Fruit fly (Drosophila melanogaster) whole organism: ENCODE measurements around the gene goe.

Experiments
- CG8478 ChIP-seq: fragments of >200 bp; optimal IDR thresholded peaks from 2 replicates; lab custom pipeline; 2018; ENCODE audit warnings: inconsistent platforms
- Dll ChIP-seq: fragments of >200 bp; optimal IDR thresholded peaks from 2 replicates; lab custom pipeline; 2017
- EcR ChIP-seq, 2 experiments: fragments of >200 bp; optimal IDR thresholded peaks; 2 replicates each; lab custom pipeline; 2017; ENCODE audit warnings: missing biosample characterization in 2 of 2, missing genetic modification characterization in 2 of 2, missing genetic modification reagents in 2 of 2
- pan ChIP-seq: fragments of >200 bp; optimal IDR thresholded peaks from 2 replicates; lab custom pipeline; 2017
- psq ChIP-seq: fragments of >200 bp; optimal IDR thresholded peaks from 2 replicates; lab custom pipeline; 2017
- usp ChIP-seq: fragments of >200 bp; optimal IDR thresholded peaks from 2 replicates; lab custom pipeline; 2017; ENCODE audit warnings: missing biosample characterization, missing genetic modification characterization, mixed read lengths

goe gene

DNA sequence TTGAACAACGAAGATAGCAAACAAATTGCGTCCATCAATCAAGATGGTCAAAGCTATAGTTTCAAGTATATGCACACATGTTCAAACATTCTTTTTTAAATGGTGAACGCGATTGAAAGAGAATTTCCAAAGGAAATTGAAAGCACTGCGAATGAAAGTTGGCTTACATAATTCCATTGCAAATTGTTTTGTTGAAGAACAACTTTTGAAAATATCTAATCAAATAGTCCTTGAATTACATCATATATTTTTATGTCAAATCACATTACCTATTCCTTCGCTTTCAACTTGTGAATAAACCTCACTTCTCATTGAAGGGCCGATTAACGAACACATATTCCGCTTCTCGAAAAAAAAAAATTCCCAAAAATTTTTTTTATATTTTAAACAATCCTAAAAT, 11.1 kb downstream of the goe start, which contains the start of gene CG32568:
Gene CG32568, plus strand, starts transcription at position 301 of the 400 bp plus-strand sequence.
- TF ChIP-seq usp (GFP tag; lab: Kevin White, UChicago): no peak
- TF ChIP-seq pan: no peak
- TF ChIP-seq EcR (GFP tag; optimal IDR thresholded peaks at IDR 0.05; lab: Kevin White, UChicago): no peak
- no peak for TF ChIP-seq Dll (lab: Kevin White, UChicago)
- TF ChIP-seq psq (lab: Kevin White, UChicago): no peak
- no peak for TF ChIP-seq CG8478 (lab: Kevin White, UChicago)

DNA sequence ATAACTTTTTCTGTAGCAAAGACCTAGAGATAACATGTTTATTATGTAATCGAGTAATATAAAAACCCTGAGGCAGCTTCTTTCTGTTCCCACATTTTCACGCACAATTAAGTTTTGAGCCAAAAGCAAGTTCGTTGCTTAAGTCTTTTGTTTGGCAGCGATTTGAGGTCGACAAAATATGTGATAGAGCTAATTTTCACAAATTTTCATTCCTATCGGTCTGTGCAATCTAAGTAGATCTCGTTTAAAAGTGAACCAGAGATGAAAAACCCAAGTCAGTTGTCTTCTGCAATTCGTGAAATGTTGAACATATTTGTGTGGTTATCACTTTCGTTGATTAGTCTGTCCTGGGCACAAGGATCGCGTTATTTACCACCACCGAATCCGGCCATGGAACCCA, 13.8 kb downstream of the goe start, which contains the start of gene TwdlZ:
Gene TwdlZ, plus strand, starts transcription at position 301 of the 400 bp plus-strand sequence.
- TF ChIP-seq EcR (GFP tag; optimal IDR thresholded peaks at IDR 0.05; lab: Kevin White, UChicago) (no peak), psq (lab: Kevin White, UChicago) (no peak), CG8478 (lab: Kevin White, UChicago) (no peak), pan (no peak), usp (GFP tag; lab: Kevin White, UChicago) (no peak), Dll (lab: Kevin White, UChicago) (no peak)

DNA sequence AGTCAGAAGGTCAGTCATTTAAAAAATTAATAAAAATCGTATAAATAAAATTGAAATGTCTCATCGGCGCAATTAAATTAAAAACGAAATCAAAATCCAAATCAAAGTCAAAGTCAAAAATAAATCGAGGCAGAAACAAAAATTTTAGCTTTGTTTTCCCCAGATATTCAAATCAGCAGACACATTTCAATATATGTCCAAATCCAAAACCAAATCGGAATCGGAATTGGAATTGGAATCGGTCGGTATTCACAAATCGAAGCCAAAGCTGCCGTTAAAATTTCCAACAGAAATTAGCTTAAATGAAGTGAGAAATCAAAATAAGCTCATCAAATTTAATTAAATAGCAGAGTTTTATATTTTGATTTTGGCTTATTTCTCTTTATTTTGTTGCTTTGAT, 15.5 kb downstream of the goe start:
- TF ChIP-seq EcR (GFP tag; optimal IDR thresholded peaks at IDR 0.05; lab: Kevin White, UChicago) (no peak), CG8478 (lab: Kevin White, UChicago) (no peak), psq (lab: Kevin White, UChicago) (no peak), pan (no peak), Dll (lab: Kevin White, UChicago) (no peak), usp (GFP tag; lab: Kevin White, UChicago) (no peak)

DNA sequence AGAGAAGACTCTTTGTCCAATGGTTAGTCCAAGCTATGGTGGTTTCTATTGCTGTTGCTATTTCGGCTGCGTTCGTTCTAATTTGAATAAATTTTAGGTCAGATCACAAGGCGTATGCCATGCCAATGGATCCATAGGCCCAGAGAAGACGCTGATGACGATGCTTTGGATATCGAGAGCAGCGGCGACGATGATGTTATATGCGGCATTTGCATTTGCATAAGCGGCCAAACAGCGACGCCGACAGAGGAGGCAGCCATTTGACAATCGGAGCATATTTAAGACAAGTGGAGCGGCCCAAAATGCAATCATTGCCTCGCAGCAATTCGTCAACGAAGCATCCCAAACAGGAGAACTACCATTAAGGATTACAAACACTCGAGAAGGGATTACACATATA, 17.1 kb downstream of the goe start, which contains the start of gene TwdlY:
Gene TwdlY, plus strand, starts transcription at position 301 of the 400 bp plus-strand sequence.
- TF ChIP-seq pan (no peak), EcR (GFP tag; optimal IDR thresholded peaks at IDR 0.05; lab: Kevin White, UChicago) (no peak), Dll (lab: Kevin White, UChicago) (no peak), usp (GFP tag; lab: Kevin White, UChicago) (no peak), psq (lab: Kevin White, UChicago) (no peak), CG8478 (lab: Kevin White, UChicago) (no peak)

DNA sequence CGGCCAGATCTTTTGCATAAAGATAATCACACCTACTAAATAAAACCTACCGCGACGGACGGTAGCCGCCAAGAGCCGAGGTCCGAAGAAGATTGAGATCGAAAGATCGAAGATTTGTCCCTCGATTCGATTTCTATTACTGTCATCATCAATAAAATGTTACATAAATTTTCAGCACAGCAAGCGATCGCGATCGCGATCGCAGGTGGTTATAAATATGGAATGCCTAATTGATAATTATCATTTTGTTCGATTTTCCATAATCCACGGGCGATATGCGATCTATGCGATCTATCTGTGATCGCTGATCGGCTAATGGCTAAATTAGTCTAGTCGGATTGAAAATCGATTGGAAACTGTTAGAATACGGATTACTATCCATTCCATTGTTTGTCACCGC, 18.5 kb downstream of the goe start:
- TF ChIP-seq psq (lab: Kevin White, UChicago): no peak
- no peak for TF ChIP-seq CG8478 (lab: Kevin White, UChicago)
- no peak for TF ChIP-seq Dll (lab: Kevin White, UChicago)
- TF ChIP-seq EcR (GFP tag; optimal IDR thresholded peaks at IDR 0.05; lab: Kevin White, UChicago): no peak
- TF ChIP-seq pan: no peak
- no peak for TF ChIP-seq usp (GFP tag; lab: Kevin White, UChicago)

DNA sequence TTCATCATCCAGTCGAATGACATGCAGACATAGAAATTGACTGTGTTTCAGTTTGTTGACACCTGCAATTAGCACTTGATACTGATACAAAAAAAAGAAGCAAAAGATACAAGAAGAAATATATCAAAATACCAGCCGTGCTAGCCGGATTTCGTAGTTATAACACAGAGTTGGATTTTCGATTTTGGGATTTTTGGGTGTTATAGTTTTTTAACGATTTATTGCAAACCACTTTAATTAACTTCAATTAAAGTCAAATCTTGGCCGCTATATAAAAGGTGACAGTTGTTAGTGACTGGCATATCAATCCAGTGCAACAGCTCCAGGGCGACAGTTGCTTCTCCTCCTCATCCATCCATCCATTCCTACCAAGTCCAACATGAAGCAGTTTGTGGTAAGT, 20.9 kb downstream of the goe start, which contains the start of gene TwdlX:
Gene TwdlX, plus strand, starts transcription at position 301 of the 400 bp plus-strand sequence.
- TF ChIP-seq Dll (lab: Kevin White, UChicago) (no peak), usp (GFP tag; lab: Kevin White, UChicago) (no peak)

DNA sequence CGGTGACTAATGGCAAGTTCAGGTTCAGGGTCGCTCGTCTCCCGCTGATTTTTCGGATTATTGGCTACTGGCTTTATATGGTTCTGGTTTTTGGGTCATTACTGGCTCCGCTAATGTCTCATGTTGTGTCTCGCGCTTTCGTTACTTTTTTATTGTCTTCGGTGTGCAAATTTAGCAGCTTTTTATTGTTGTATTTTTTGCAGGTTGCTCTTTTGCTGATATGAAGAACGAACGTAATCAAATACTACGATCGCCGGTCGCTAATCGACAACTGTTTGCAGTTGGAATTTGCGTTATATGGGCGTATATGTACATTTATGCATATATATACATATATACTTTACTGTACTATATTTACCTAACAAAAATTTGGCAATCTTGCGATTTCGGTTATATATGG, 27.2 kb downstream of the goe start:
- TF ChIP-seq psq (lab: Kevin White, UChicago): no peak
- TF ChIP-seq usp (GFP tag; lab: Kevin White, UChicago): no peak

DNA sequence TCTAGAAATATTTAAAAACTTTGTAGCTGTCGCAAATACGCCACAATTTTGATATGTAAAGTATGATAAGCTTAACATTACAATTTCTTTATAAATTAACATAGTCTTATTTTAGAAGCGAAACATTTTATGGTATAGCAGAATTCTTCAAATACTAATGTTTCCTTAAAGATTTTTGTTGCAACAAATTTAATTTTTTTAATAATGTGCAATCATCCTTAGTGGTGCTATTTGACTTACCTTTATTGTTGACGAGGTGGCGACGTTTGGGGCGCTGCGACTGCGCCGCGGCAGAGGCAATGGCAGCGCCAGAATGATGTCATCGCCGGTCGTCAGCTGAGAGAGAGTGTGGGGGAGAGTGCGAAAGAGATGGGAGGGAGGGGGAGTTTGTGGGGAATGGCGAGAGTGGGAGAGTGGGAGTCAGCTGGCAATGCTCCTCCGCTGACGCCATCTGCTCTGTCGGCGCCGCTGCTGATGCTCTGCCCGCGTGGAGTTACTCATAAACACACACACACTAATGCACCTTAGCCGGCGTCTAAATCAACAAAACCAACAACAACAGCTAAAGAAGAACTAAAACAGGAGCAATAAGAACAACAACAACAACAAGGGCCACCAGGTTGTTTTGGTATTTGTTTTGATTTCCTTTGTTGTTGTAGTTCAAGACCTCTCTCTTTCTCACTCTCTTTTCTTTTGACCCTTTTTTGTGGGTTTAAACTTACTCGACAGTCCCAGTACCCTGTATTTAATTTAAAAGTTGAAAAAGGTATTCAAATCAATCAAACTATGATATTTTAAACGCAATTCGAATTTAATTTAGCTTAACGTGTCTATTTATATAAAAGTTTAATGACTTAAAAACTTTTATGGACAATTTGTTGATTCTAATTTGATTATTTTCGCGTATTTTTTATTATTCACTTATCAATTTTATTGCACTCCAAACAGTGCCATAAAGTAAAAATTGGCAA, 28.2 kb downstream of the goe start:
- peak; percentile 71 for TF ChIP-seq pan
- TF ChIP-seq EcR (GFP tag; optimal IDR thresholded peaks at IDR 0.05; lab: Kevin White, UChicago): no peak
- TF ChIP-seq Dll (lab: Kevin White, UChicago): peak; percentile 84
- TF ChIP-seq CG8478 (lab: Kevin White, UChicago): no peak
- no peak for TF ChIP-seq psq (lab: Kevin White, UChicago)
- no peak for TF ChIP-seq usp (GFP tag; lab: Kevin White, UChicago)

DNA sequence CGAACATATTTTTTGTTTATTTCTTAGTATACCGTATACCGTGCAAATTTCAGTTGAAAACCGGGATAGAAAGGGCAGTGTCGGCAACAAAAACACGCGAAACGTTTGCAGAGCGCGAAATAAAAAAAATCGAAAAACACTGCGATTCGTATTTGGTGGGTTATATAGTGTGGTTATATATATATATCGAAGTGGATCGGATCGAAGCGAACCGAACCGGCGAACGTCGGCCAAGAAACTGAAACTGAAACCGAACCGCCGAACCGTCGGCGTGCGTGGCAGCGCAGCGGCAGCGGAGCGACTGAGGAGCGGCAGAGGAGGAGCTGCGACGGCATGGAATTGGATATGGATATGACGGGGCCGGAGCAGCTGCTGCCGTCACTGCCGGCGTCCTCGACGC, 30.5 kb downstream of the goe start, which contains the start of the genes CG32572 and CG34325:
Gene CG32572, plus strand, starts transcription at position 16 of the 400 bp plus-strand sequence.
Gene CG34325, minus strand, starts transcription at position 244 of the 400 bp plus-strand sequence.
- TF ChIP-seq EcR (GFP tag; optimal IDR thresholded peaks at IDR 0.05; lab: Kevin White, UChicago) (no peak), usp (GFP tag; lab: Kevin White, UChicago) (no peak), Dll (lab: Kevin White, UChicago) (no peak), CG8478 (lab: Kevin White, UChicago) (no peak), psq (lab: Kevin White, UChicago) (no peak), pan (no peak)

DNA sequence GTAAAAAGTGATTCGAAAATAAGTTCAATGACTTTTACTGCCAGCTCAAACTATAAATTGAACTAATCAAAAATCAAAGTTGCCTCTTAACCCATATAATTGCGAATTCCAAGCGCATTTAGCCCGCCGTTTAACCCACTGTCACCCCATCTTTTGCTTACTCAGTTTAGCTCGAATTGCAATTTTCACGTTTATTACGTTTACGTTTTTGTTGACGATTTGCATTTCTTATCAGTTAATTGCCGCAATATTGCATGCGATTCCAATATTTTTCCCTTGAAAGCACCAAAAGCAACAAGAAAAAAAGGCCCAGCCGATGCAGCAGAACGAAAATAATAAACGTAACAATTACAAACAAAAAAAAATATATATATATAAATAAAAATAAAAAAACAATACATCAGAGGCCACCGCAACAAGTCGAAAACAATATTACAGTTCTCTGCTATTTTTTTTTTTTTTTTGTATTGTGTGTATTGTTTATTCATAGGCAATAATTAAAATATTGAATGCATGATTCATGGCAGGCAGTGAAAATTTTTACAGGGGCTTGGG, 33.5 kb downstream of the goe start:
- TF ChIP-seq psq (lab: Kevin White, UChicago): no peak
- TF ChIP-seq pan: no peak
- no peak for TF ChIP-seq CG8478 (lab: Kevin White, UChicago)
- no peak for TF ChIP-seq Dll (lab: Kevin White, UChicago)
- no peak for TF ChIP-seq EcR (GFP tag; optimal IDR thresholded peaks at IDR 0.05; lab: Kevin White, UChicago)
- TF ChIP-seq usp (GFP tag; lab: Kevin White, UChicago): no peak

DNA sequence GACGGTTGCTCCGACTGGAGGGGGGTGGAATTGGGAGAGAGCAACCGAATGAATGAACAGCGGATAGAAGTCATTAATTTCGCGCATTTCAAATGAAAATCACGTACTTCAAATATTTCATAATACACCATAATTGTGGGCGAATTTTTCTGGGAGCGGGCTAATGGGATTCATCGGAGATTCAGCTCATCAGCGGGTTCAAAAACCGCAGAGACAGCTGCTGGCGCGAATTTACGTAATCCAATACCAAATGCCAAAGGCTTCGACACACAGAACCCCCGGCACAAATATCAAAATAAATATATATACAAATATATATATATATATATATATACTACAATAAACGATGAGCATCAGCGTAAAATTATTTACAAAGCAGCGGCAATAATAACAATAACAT, 35.1 kb downstream of the goe start:
- TF ChIP-seq pan (no peak), EcR (GFP tag; optimal IDR thresholded peaks at IDR 0.05; lab: Kevin White, UChicago) (no peak), Dll (lab: Kevin White, UChicago) (no peak), psq (lab: Kevin White, UChicago) (no peak), usp (GFP tag; lab: Kevin White, UChicago) (no peak), CG8478 (lab: Kevin White, UChicago) (no peak)
